Worm (Caenorhabditis elegans) whole organism, early embryonic: ENCODE data around the gene bus-12.

Experiments used
- aly-1 ChIP-seq: sonication (generic microtip); optimal IDR thresholded peaks from 2 replicates; lab custom pipeline; 2016; ENCODE audit warnings: missing genetic modification characterization, missing compliant biosample characterization
- ama-1 ChIP-seq: fragments of 150-350 bp; optimal IDR thresholded peaks from 2 replicates; lab custom pipeline; 2014
- ceh-36 ChIP-seq: sonication (generic microtip); optimal IDR thresholded peaks from 2 replicates; lab custom pipeline; 2016; ENCODE audit warnings: missing genetic modification characterization, inconsistent platforms, missing compliant biosample characterization
- hmbx-1 ChIP-seq: sonication (generic microtip); optimal IDR thresholded peaks from 2 replicates; lab custom pipeline; 2016; ENCODE audit warnings: mild to moderate bottlenecking, missing genetic modification characterization, missing compliant biosample characterization
- hnd-1 ChIP-seq: sonication (generic microtip); optimal IDR thresholded peaks from 2 replicates; lab custom pipeline; 2016; ENCODE audit warnings: missing genetic modification characterization, missing compliant biosample characterization
- pes-1 ChIP-seq: fragments of 200-800 bp; sonication (Bioruptor generic); IDR thresholded peaks from 2 replicates; pipeline ENCODE4 v1.3.6; 2022; ENCODE audit warnings: missing genetic modification reagents, missing genetic modification characterization, missing compliant biosample characterization
- scrt-1 ChIP-seq: fragments of 200-800 bp; sonication (Bioruptor generic); IDR thresholded peaks from 2 replicates; pipeline ENCODE4 v1.3.6; 2022; ENCODE audit warnings: missing genetic modification characterization, missing compliant biosample characterization
- tbx-37 ChIP-seq: fragments of 200-800 bp; sonication (Bioruptor generic); conservative IDR thresholded peaks from 2 replicates; pipeline ENCODE4 v1.3.6; 2022; ENCODE audit warnings: missing genetic modification reagents, missing genetic modification characterization, missing compliant biosample characterization

DNA sequence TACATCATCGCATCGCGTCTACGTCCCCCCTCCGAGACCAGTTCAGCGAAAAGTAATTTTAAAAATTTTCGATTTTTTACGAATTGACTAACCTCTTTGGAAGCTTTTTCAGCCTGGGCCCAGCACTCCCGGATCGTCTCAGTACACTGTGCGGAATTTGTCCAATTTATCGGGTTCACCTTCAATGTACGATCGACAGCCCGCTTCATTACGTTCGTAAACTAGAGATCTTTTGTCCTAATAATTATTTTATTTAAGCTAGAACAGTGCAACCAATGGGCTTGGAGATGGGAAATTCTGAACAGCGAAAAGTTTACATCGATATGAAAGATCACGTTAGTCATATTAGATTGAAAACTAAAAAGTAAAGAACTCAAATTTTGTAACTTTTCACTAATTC is 14.6 kb upstream of the bus-12 start:
- TF ChIP-seq ama-1 (lab: Kevin White, UChicago): no peak
- no peak for TF ChIP-seq pes-1 (GFP tag; lab: Robert Waterston, UW)
- TF ChIP-seq hmbx-1 (tag; lab: Kevin White, UChicago): no peak
- no peak for TF ChIP-seq tbx-37 (GFP tag; lab: Robert Waterston, UW)
- no peak for TF ChIP-seq scrt-1
- no peak for TF ChIP-seq ceh-36 (tag; lab: Kevin White, UChicago)
- no peak for TF ChIP-seq aly-1 (tag; lab: Kevin White, UChicago)
- no peak for TF ChIP-seq hnd-1 (tag; lab: Kevin White, UChicago)
